Worm (Caenorhabditis elegans) whole organism, L2 larva: ENCODE data around the gene pzf-1.

ENCODE experiments used
- ceh-82 ChIP-seq: fragments of 150-350 bp; optimal IDR thresholded peaks from 2 replicates; lab custom pipeline; 2014; ENCODE audit warnings: missing biosample characterization, missing genetic modification characterization
- lin-39 ChIP-seq: fragments of 150-350 bp; optimal IDR thresholded peaks from 2 replicates; lab custom pipeline; 2014; ENCODE audit warnings: missing biosample characterization, missing genetic modification reagents, missing genetic modification characterization
- lsy-2 ChIP-seq, 2 experiments: fragments of 150-350 bp in 1 of 2; sonication (generic microtip) in 1 of 2; optimal IDR thresholded peaks; 2 replicates each; lab custom pipeline; 2014 to 2017; ENCODE audit warnings: missing biosample characterization in 2 of 2, missing genetic modification characterization in 2 of 2
- mbf-1 ChIP-seq: sonication (generic microtip); optimal IDR thresholded peaks from 2 replicates; lab custom pipeline; 2017; ENCODE audit warnings: missing biosample characterization, missing genetic modification characterization
- nhr-23 ChIP-seq: fragments of 150-350 bp; optimal IDR thresholded peaks from 2 replicates; lab custom pipeline; 2014; ENCODE audit warnings: missing biosample characterization, missing genetic modification reagents, missing genetic modification characterization
- unc-39 ChIP-seq: fragments of 150-350 bp; optimal IDR thresholded peaks from 2 replicates; lab custom pipeline; 2014; ENCODE audit warnings: missing biosample characterization, missing genetic modification characterization
- unc-62 ChIP-seq: fragments of 150-350 bp; optimal IDR thresholded peaks from 2 replicates; lab custom pipeline; 2014; ENCODE audit warnings: missing biosample characterization, missing genetic modification reagents, missing genetic modification characterization
- zag-1 ChIP-seq: fragments of 150-350 bp; optimal IDR thresholded peaks from 2 replicates; lab custom pipeline; 2014; ENCODE audit warnings: missing biosample characterization, missing genetic modification characterization
- ztf-1 ChIP-seq: fragments of 200-800 bp; sonication (Bioruptor generic); conservative IDR thresholded peaks from 2 replicates; pipeline ENCODE4 v1.3.6; 2022; ENCODE audit warnings: missing genetic modification characterization, missing compliant biosample characterization

ce11 chrV:15940254-15940653 lies 12.0 kb upstream of the pzf-1 start, which contains the start of gene srw-55:
- TF ChIP-seq nhr-23 (tag; lab: Kevin White, UChicago) (no peak), lsy-2 (tag; optimal IDR thresholded peaks at IDR 0.05; lab: Kevin White, UChicago) (no peak), unc-62 (GFP tag; lab: Kevin White, UChicago) (no peak), ztf-1 (GFP tag; lab: Robert Waterston, UW) (no peak), mbf-1 (tag; lab: Kevin White, UChicago) (no peak), lin-39 (tag; lab: Kevin White, UChicago) (no peak), ceh-82 (tag; lab: Kevin White, UChicago) (no peak), unc-39 (tag; lab: Kevin White, UChicago) (no peak), zag-1 (no peak)
